Fruit fly (Drosophila melanogaster) whole organism, embryonic: ENCODE measurements around the gene CG43799.

Experiments
- Antp ChIP-seq: fragments of 200-800 bp; sonication (Bioruptor generic); optimal IDR thresholded peaks from 3 replicates; lab custom pipeline; 2016; ENCODE audit warnings: missing biosample characterization, missing genetic modification characterization
- Atf3 ChIP-seq: fragments of 200-800 bp; sonication (Bioruptor generic); optimal IDR thresholded peaks from 3 replicates; lab custom pipeline; 2016; ENCODE audit warnings: missing biosample characterization, missing genetic modification characterization
- B-H1 ChIP-seq: fragments of 200-800 bp; sonication (Bioruptor generic); IDR thresholded peaks from 3 replicates; pipeline ENCODE4 v1.3.6; 2022; ENCODE audit warnings: missing biosample characterization, missing genetic modification characterization
- CG10462 ChIP-seq: fragments of 200-800 bp; sonication (Bioruptor generic); optimal IDR thresholded peaks from 2 replicates; lab custom pipeline; 2016; ENCODE audit warnings: missing biosample characterization, missing genetic modification characterization
- CG10979 ChIP-seq: fragments of 200-800 bp; sonication (Bioruptor generic); optimal IDR thresholded peaks from 2 replicates; lab custom pipeline; 2018; ENCODE audit warnings: missing biosample characterization, mild to moderate bottlenecking, missing genetic modification characterization, moderate library complexity
- CG12219 ChIP-seq: fragments of 200-800 bp; sonication (Bioruptor generic); optimal IDR thresholded peaks from 3 replicates; lab custom pipeline; 2018; ENCODE audit warnings: missing biosample characterization, mild to moderate bottlenecking, missing genetic modification characterization
- CG13894 ChIP-seq: fragments of 200-800 bp; sonication (Bioruptor generic); optimal IDR thresholded peaks from 3 replicates; lab custom pipeline; 2018; ENCODE audit warnings: missing biosample characterization, mild to moderate bottlenecking, missing genetic modification characterization, moderate library complexity
- CG1529 ChIP-seq: fragments of 200-800 bp; sonication (Bioruptor generic); optimal IDR thresholded peaks from 3 replicates; lab custom pipeline; 2018; ENCODE audit warnings: missing biosample characterization, missing genetic modification characterization
- CG15696 ChIP-seq: fragments of 200-800 bp; sonication (Bioruptor generic); optimal IDR thresholded peaks from 2 replicates; lab custom pipeline; 2019; ENCODE audit warnings: missing biosample characterization, mild to moderate bottlenecking, missing genetic modification characterization, moderate library complexity
- CG16815 ChIP-seq: fragments of 200-800 bp; sonication (Bioruptor generic); optimal IDR thresholded peaks from 3 replicates; lab custom pipeline; 2017; ENCODE audit warnings: missing biosample characterization, mild to moderate bottlenecking, missing genetic modification characterization
- CG18599 ChIP-seq: fragments of 200-800 bp; sonication (Bioruptor generic); optimal IDR thresholded peaks from 3 replicates; lab custom pipeline; 2017; ENCODE audit warnings: missing biosample characterization, missing genetic modification characterization, mild to moderate bottlenecking, moderate library complexity, missing genetic modification reagents
- CG30403 ChIP-seq: fragments of 200-800 bp; sonication (Bioruptor generic); optimal IDR thresholded peaks from 3 replicates; lab custom pipeline; 2016; ENCODE audit warnings: missing biosample characterization, missing genetic modification characterization
- CG31441 ChIP-seq: fragments of 200-800 bp; sonication (Bioruptor generic); IDR thresholded peaks from 2 replicates; pipeline ENCODE4 v1.3.6; 2022; ENCODE audit warnings: missing biosample characterization, missing genetic modification characterization
- CG32772 ChIP-seq: fragments of 200-800 bp; sonication (Bioruptor generic); IDR thresholded peaks from 2 replicates; pipeline ENCODE4 v1.3.6; 2022; ENCODE audit warnings: missing biosample characterization, missing genetic modification characterization
- CG34422 ChIP-seq: fragments of 200-800 bp; sonication (Bioruptor generic); IDR thresholded peaks from 3 replicates; pipeline ENCODE4 v1.3.6; 2022; ENCODE audit warnings: missing biosample characterization, missing genetic modification characterization
- CG7556 ChIP-seq: fragments of 200-800 bp; sonication (Bioruptor generic); optimal IDR thresholded peaks from 2 replicates; lab custom pipeline; 2017; ENCODE audit warnings: missing biosample characterization, mild to moderate bottlenecking, missing genetic modification characterization
- D19B ChIP-seq: fragments of 200-800 bp; sonication (Bioruptor generic); optimal IDR thresholded peaks from 2 replicates; lab custom pipeline; 2017; ENCODE audit warnings: missing biosample characterization, mild to moderate bottlenecking, missing genetic modification characterization
- Dp ChIP-seq: fragments of 200-800 bp; sonication (Bioruptor generic); optimal IDR thresholded peaks from 2 replicates; lab custom pipeline; 2018; ENCODE audit warnings: missing biosample characterization, mild to moderate bottlenecking, missing genetic modification characterization, moderate library complexity
- E2f2 ChIP-seq: fragments of 200-800 bp; sonication (Bioruptor generic); IDR thresholded peaks from 2 replicates; pipeline ENCODE4 v1.3.6; 2022; ENCODE audit warnings: missing biosample characterization, missing genetic modification characterization
- HLH3B ChIP-seq: fragments of 200-800 bp; sonication (Bioruptor generic); IDR thresholded peaks from 2 replicates; pipeline ENCODE4 v1.3.6; 2022; ENCODE audit warnings: missing biosample characterization, missing genetic modification characterization
- Hr3 ChIP-seq: fragments of 200-800 bp; sonication (Bioruptor generic); optimal IDR thresholded peaks from 3 replicates; lab custom pipeline; 2016; ENCODE audit warnings: missing biosample characterization, missing genetic modification characterization
- Hr51 ChIP-seq, 2 experiments: fragments of 200-800 bp; sonication (Bioruptor generic); optimal IDR thresholded peaks; 2 replicates in 1 of 2; 3 replicates in 1 of 2; lab custom pipeline; 2016 to 2018; ENCODE audit warnings: missing biosample characterization in 2 of 2, missing genetic modification characterization in 2 of 2, mild to moderate bottlenecking in 1 of 2, moderate library complexity in 1 of 2
- Kr ChIP-seq: fragments of 200-800 bp; sonication (Bioruptor generic); optimal IDR thresholded peaks from 2 replicates; lab custom pipeline; 2017; ENCODE audit warnings: missing biosample characterization, mild to moderate bottlenecking, missing genetic modification characterization
- Mrtf ChIP-seq: fragments of 200-800 bp; sonication (Bioruptor generic); IDR thresholded peaks from 3 replicates; pipeline ENCODE4 v1.3.6; 2022; ENCODE audit warnings: missing biosample characterization, missing genetic modification characterization
- NfI ChIP-seq: fragments of 200-800 bp; sonication (Bioruptor generic); optimal IDR thresholded peaks from 3 replicates; lab custom pipeline; 2018; ENCODE audit warnings: missing biosample characterization, mild to moderate bottlenecking, missing genetic modification characterization, moderate library complexity
- Oli ChIP-seq: fragments of 200-800 bp; sonication (Bioruptor generic); optimal IDR thresholded peaks from 2 replicates; lab custom pipeline; 2018; ENCODE audit warnings: missing biosample characterization, mild to moderate bottlenecking, missing genetic modification characterization, moderate library complexity
- PHDP ChIP-seq: fragments of 200-800 bp; sonication (Bioruptor generic); optimal IDR thresholded peaks from 3 replicates; lab custom pipeline; 2018; ENCODE audit warnings: missing biosample characterization, mild to moderate bottlenecking, missing genetic modification characterization, moderate library complexity
- Pdp1 ChIP-seq, 2 experiments: fragments of 200-800 bp; sonication (Bioruptor generic); optimal IDR thresholded peaks; 3 replicates each; lab custom pipeline; 2016; ENCODE audit warnings: missing biosample characterization in 2 of 2, missing genetic modification characterization in 2 of 2, mild to moderate bottlenecking in 1 of 2, moderate library complexity in 1 of 2
- Ptx1 ChIP-seq: fragments of 200-800 bp; sonication (Bioruptor generic); IDR thresholded peaks from 2 replicates; pipeline ENCODE4 v1.3.6; 2022; ENCODE audit warnings: missing biosample characterization, missing genetic modification characterization
- Ravus ChIP-seq: fragments of 200-800 bp; sonication (Bioruptor generic); IDR thresholded peaks from 2 replicates; pipeline ENCODE4 v1.3.6; 2022; ENCODE audit warnings: missing biosample characterization, missing genetic modification characterization
- Rx ChIP-seq: fragments of 200-800 bp; sonication (Bioruptor generic); IDR thresholded peaks from 2 replicates; pipeline ENCODE4 v1.3.6; 2022; ENCODE audit warnings: missing biosample characterization, missing genetic modification characterization
- Scr ChIP-seq: fragments of 200-800 bp; sonication (Bioruptor generic); IDR thresholded peaks from 2 replicates; pipeline ENCODE4 v1.3.6; 2022; ENCODE audit warnings: missing biosample characterization, missing genetic modification characterization; ENCODE audit not compliant: partially characterized antibody
- TFAM ChIP-seq: fragments of 200-800 bp; sonication (Bioruptor generic); optimal IDR thresholded peaks from 2 replicates; lab custom pipeline; 2017; ENCODE audit warnings: missing biosample characterization, missing genetic modification characterization, inconsistent platforms
- ase ChIP-seq: fragments of 200-800 bp; sonication (Bioruptor generic); IDR thresholded peaks from 3 replicates; pipeline ENCODE4 v1.3.6; 2022; ENCODE audit warnings: missing biosample characterization, missing genetic modification characterization
- croc ChIP-seq: fragments of 200-800 bp; sonication (Bioruptor generic); conservative IDR thresholded peaks from 3 replicates; pipeline ENCODE4 v1.3.6; 2022; ENCODE audit warnings: missing biosample characterization, missing genetic modification characterization
- crol ChIP-seq: fragments of 200-800 bp; sonication (Bioruptor generic); IDR thresholded peaks from 2 replicates; pipeline ENCODE4 v1.3.6; 2022; ENCODE audit warnings: missing biosample characterization, missing genetic modification characterization
- dmrt11E ChIP-seq: fragments of 200-800 bp; sonication (Bioruptor generic); optimal IDR thresholded peaks from 3 replicates; lab custom pipeline; 2018; ENCODE audit warnings: missing biosample characterization, mild to moderate bottlenecking, missing genetic modification characterization, moderate library complexity
- ems ChIP-seq: fragments of 200-800 bp; sonication (Bioruptor generic); optimal IDR thresholded peaks from 3 replicates; lab custom pipeline; 2016; ENCODE audit warnings: missing biosample characterization, missing genetic modification characterization
- eve ChIP-seq, 2 experiments: fragments of >200 bp; optimal IDR thresholded peaks; 2 replicates each; lab custom pipeline; 2017; ENCODE audit warnings: missing biosample characterization in 2 of 2, missing genetic modification characterization in 2 of 2
- eyg ChIP-seq: fragments of 200-800 bp; sonication (Bioruptor generic); optimal IDR thresholded peaks from 3 replicates; lab custom pipeline; 2016; ENCODE audit warnings: missing biosample characterization, missing genetic modification characterization
- gce ChIP-seq: fragments of 200-800 bp; sonication (Bioruptor generic); IDR thresholded peaks from 3 replicates; pipeline ENCODE4 v1.3.6; 2022; ENCODE audit warnings: missing biosample characterization, missing genetic modification characterization
- gfzf ChIP-seq: fragments of 200-800 bp; sonication (Bioruptor generic); optimal IDR thresholded peaks from 2 replicates; lab custom pipeline; 2016; ENCODE audit warnings: missing biosample characterization, mild to moderate bottlenecking, missing genetic modification characterization, moderate library complexity
- knrl ChIP-seq: fragments of 200-800 bp; sonication (Bioruptor generic); IDR thresholded peaks from 3 replicates; pipeline ENCODE4 v1.3.6; 2022; ENCODE audit warnings: missing biosample characterization, missing genetic modification characterization; ENCODE audit not compliant: partially characterized antibody
- lmd ChIP-seq: fragments of 200-800 bp; sonication (Bioruptor generic); IDR thresholded peaks from 2 replicates; pipeline ENCODE4 v1.3.6; 2022; ENCODE audit warnings: missing biosample characterization, missing genetic modification characterization
- mam ChIP-seq: fragments of 200-800 bp; sonication (Bioruptor generic); optimal IDR thresholded peaks from 3 replicates; lab custom pipeline; 2016; ENCODE audit warnings: missing biosample characterization, missing genetic modification characterization
- pnt ChIP-seq: fragments of 200-800 bp; sonication (Bioruptor generic); optimal IDR thresholded peaks from 3 replicates; lab custom pipeline; 2016; ENCODE audit warnings: missing biosample characterization, missing genetic modification characterization
- pzg ChIP-seq: fragments of 200-800 bp; sonication (Bioruptor generic); optimal IDR thresholded peaks from 3 replicates; lab custom pipeline; 2018; ENCODE audit warnings: missing biosample characterization, mild to moderate bottlenecking, missing genetic modification characterization, moderate library complexity
- sens-2 ChIP-seq: fragments of 200-800 bp; sonication (Bioruptor generic); IDR thresholded peaks from 2 replicates; pipeline ENCODE4 v1.3.6; 2022; ENCODE audit warnings: missing biosample characterization, missing genetic modification characterization
- sisA ChIP-seq: fragments of 200-800 bp; sonication (Bioruptor generic); IDR thresholded peaks from 2 replicates; pipeline ENCODE4 v1.3.6; 2022; ENCODE audit warnings: missing biosample characterization, missing genetic modification characterization
- tx ChIP-seq: fragments of 200-800 bp; sonication (Bioruptor generic); optimal IDR thresholded peaks from 2 replicates; lab custom pipeline; 2016; ENCODE audit warnings: missing biosample characterization, missing genetic modification characterization
- yki ChIP-seq: fragments of >200 bp; optimal IDR thresholded peaks from 3 replicates; lab custom pipeline; 2018

Gene CG43799

dm6 chr2L:7261989-7262388, 34.5 kb downstream of the CG43799 start (continued):
- TF ChIP-seq Kr (GFP tag; lab: Kevin White, UChicago), result peak; percentile 35
- TF ChIP-seq crol, result 0 out of 2 replicates have a peak, but pooled peaks have one; percentile 12
- TF ChIP-seq B-H1 (GFP tag; lab: Robert Waterston, UW), result peak; percentile 19; the same call in 1 of the 3 replicates
- TF ChIP-seq CG30403 (GFP tag; lab: Kevin White, UChicago), result peak; percentile 56
- peak; percentile 31 for TF ChIP-seq Atf3 (GFP tag; lab: Kevin White, UChicago)
- no peak for TF ChIP-seq gfzf
- TF ChIP-seq Dp, result no peak
- TF ChIP-seq NfI (GFP tag; lab: Kevin White, UChicago), result peak; percentile 5
- peak; percentile 49 for TF ChIP-seq CG31441 (GFP tag; lab: Robert Waterston, UW)
- no peak for TF ChIP-seq D19B (GFP tag; lab: Kevin White, UChicago)
- peak; percentile 66 for TF ChIP-seq PHDP (tag; lab: Kevin White, UChicago)
- TF ChIP-seq tx (GFP tag; lab: Kevin White, UChicago), result no peak
- TF ChIP-seq TFAM (GFP tag; lab: Kevin White, UChicago), result no peak
- peak; percentile 54 for TF ChIP-seq CG1529
- TF ChIP-seq CG7556 (GFP tag; lab: Kevin White, UChicago), result peak; percentile 58
- TF ChIP-seq Scr (GFP tag; lab: Robert Waterston, UW), result no peak
- TF ChIP-seq CG13894, result no peak
- TF ChIP-seq mam (GFP tag; lab: Kevin White, UChicago), result no peak
- peak; percentile 4 for TF ChIP-seq eyg (GFP tag; lab: Kevin White, UChicago)
- TF ChIP-seq sisA (GFP tag; lab: Robert Waterston, UW), result peak; percentile 66
- peak; percentile 61 for TF ChIP-seq Hr3 (GFP tag; lab: Kevin White, UChicago)
- TF ChIP-seq Ravus (GFP tag; lab: Robert Waterston, UW), result no peak
- TF ChIP-seq pzg (GFP tag; lab: Kevin White, UChicago), result no peak
- peak; percentile 43 for TF ChIP-seq ems (GFP tag; lab: Kevin White, UChicago)
- TF ChIP-seq dmrt11E (tag; lab: Kevin White, UChicago), result peak; percentile 71
- peak; percentile 65 for TF ChIP-seq Ptx1 (GFP tag; lab: Robert Waterston, UW)
- 0 out of 2 replicates have a peak, but pooled peaks have one; percentile 6 for TF ChIP-seq CG32772 (GFP tag; lab: Robert Waterston, UW)
- peak in 1 of 2 experiments; percentile 66 for TF ChIP-seq eve (GFP tag; optimal IDR thresholded peaks at IDR 0.05; lab: Kevin White, UChicago)
- TF ChIP-seq lmd (GFP tag; lab: Robert Waterston, UW), result peak; percentile 59
- no peak for TF ChIP-seq knrl (GFP tag; lab: Robert Waterston, UW)
- TF ChIP-seq Hr51 (GFP tag; optimal IDR thresholded peaks at IDR 0.05; lab: Kevin White, UChicago), result peak in 1 of 2 experiments; percentile 39
- peak; percentile 41 for TF ChIP-seq sens-2 (GFP tag; lab: Robert Waterston, UW)
- peak; percentile 34 for TF ChIP-seq CG15696 (tag; lab: Kevin White, UChicago)
- TF ChIP-seq Pdp1 (GFP tag; optimal IDR thresholded peaks at IDR 0.05; lab: Kevin White, UChicago), result peak in 1 of 2 experiments; percentile 20
- peak; percentile 41; the same call in 2 of the 3 replicates for TF ChIP-seq CG34422 (GFP tag; lab: Robert Waterston, UW)
- TF ChIP-seq gce, result 0 out of 3 replicates have a peak, but pooled peaks have one; percentile 15
- TF ChIP-seq Oli (tag; lab: Kevin White, UChicago), result peak; percentile 55
- no peak for TF ChIP-seq E2f2 (GFP tag; lab: Robert Waterston, UW)
- TF ChIP-seq pnt (GFP tag; lab: Kevin White, UChicago), result peak; percentile 44
- TF ChIP-seq CG16815 (GFP tag; lab: Kevin White, UChicago), result peak; percentile 32
- TF ChIP-seq croc (GFP tag; lab: Robert Waterston, UW), result peak; percentile 59; the same call in 2 of the 3 replicates
- TF ChIP-seq CG10979, result peak; percentile 78
- TF ChIP-seq CG18599 (GFP tag; lab: Kevin White, UChicago), result peak; percentile 46
- no peak for TF ChIP-seq yki (lab: Kevin White, UChicago)
- peak; percentile 41 for TF ChIP-seq CG12219 (GFP tag; lab: Kevin White, UChicago)
- TF ChIP-seq Mrtf (GFP tag; lab: Robert Waterston, UW), result no peak
- peak; percentile 66 for TF ChIP-seq HLH3B
- peak; percentile 15 for TF ChIP-seq Antp (GFP tag; lab: Kevin White, UChicago)
- TF ChIP-seq ase (GFP tag; lab: Robert Waterston, UW), result no peak
- TF ChIP-seq CG10462, result peak; percentile 16
- TF ChIP-seq Rx (GFP tag; lab: Robert Waterston, UW), result no peak
